Fruit fly (Drosophila melanogaster) whole organism, embryonic: ENCODE measurements around the gene CG6652.
A peak's percentile ranks its signal among the peaks of the same experiment; 100 is the strongest.

ENCODE experiments used
- CG10209 ChIP-seq: fragments of 200-800 bp; sonication (Bioruptor generic); optimal IDR thresholded peaks from 3 replicates; lab custom pipeline; 2017; ENCODE audit warnings: missing biosample characterization, mild to moderate bottlenecking, missing genetic modification characterization, missing genetic modification reagents
- CG10431 ChIP-seq: fragments of 200-800 bp; sonication (Bioruptor generic); optimal IDR thresholded peaks from 3 replicates; lab custom pipeline; 2018; ENCODE audit warnings: missing biosample characterization, mild to moderate bottlenecking, missing genetic modification characterization
- CG10654 ChIP-seq: fragments of 200-800 bp; sonication (Bioruptor generic); optimal IDR thresholded peaks from 2 replicates; lab custom pipeline; 2016; ENCODE audit warnings: missing biosample characterization, missing genetic modification characterization
- CG11695 ChIP-seq: fragments of 200-800 bp; sonication (Bioruptor generic); IDR thresholded peaks from 3 replicates; pipeline ENCODE4 v1.3.6; 2022; ENCODE audit warnings: missing biosample characterization, missing genetic modification characterization
- CG12659 ChIP-seq: fragments of 200-800 bp; sonication (Bioruptor generic); optimal IDR thresholded peaks from 3 replicates; lab custom pipeline; 2017; ENCODE audit warnings: mild to moderate bottlenecking, missing biosample characterization, missing genetic modification reagents, missing genetic modification characterization
- CG13287 ChIP-seq: fragments of 200-800 bp; sonication (Bioruptor generic); IDR thresholded peaks from 2 replicates; pipeline ENCODE4 v1.3.6; 2022; ENCODE audit warnings: missing biosample characterization, missing genetic modification characterization; ENCODE audit not compliant: partially characterized antibody
- CG13424 ChIP-seq: fragments of 200-800 bp; sonication (Bioruptor generic); optimal IDR thresholded peaks from 2 replicates; lab custom pipeline; 2019; ENCODE audit warnings: missing biosample characterization, mild to moderate bottlenecking, missing genetic modification characterization, moderate library complexity
- CG14014 ChIP-seq: fragments of 200-800 bp; sonication (Bioruptor generic); IDR thresholded peaks from 2 replicates; pipeline ENCODE4 v1.3.6; 2022; ENCODE audit warnings: missing biosample characterization, missing genetic modification characterization
- CG14965 ChIP-seq: fragments of 200-800 bp; sonication (Bioruptor generic); optimal IDR thresholded peaks from 2 replicates; lab custom pipeline; 2016; ENCODE audit warnings: missing biosample characterization, missing genetic modification characterization, borderline replicate concordance
- CG2116 ChIP-seq: fragments of 200-800 bp; sonication (Bioruptor generic); optimal IDR thresholded peaks from 3 replicates; lab custom pipeline; 2018; ENCODE audit warnings: missing biosample characterization, mild to moderate bottlenecking, missing genetic modification characterization
- CG3065 ChIP-seq: fragments of 200-800 bp; sonication (Bioruptor generic); optimal IDR thresholded peaks from 2 replicates; lab custom pipeline; 2016; ENCODE audit warnings: missing biosample characterization, missing genetic modification characterization
- CG31388 ChIP-seq: fragments of 200-800 bp; sonication (Bioruptor generic); optimal IDR thresholded peaks from 2 replicates; lab custom pipeline; 2016; ENCODE audit warnings: missing biosample characterization, missing genetic modification characterization
- CG33213 ChIP-seq: fragments of 200-800 bp; sonication (Bioruptor generic); optimal IDR thresholded peaks from 3 replicates; lab custom pipeline; 2016; ENCODE audit warnings: missing biosample characterization, missing genetic modification characterization
- CG3838 ChIP-seq: fragments of 200-800 bp; sonication (Bioruptor generic); optimal IDR thresholded peaks from 3 replicates; lab custom pipeline; 2016; ENCODE audit warnings: missing biosample characterization, missing genetic modification characterization
- CG6254 ChIP-seq: fragments of 200-800 bp; sonication (Bioruptor generic); optimal IDR thresholded peaks from 3 replicates; lab custom pipeline; 2017; ENCODE audit warnings: mild to moderate bottlenecking, missing biosample characterization, missing genetic modification reagents, missing genetic modification characterization
- CG6765 ChIP-seq: fragments of 200-800 bp; sonication (Bioruptor generic); optimal IDR thresholded peaks from 3 replicates; lab custom pipeline; 2017; ENCODE audit warnings: missing biosample characterization, mild to moderate bottlenecking, missing genetic modification characterization
- CG6791 ChIP-seq: fragments of 200-800 bp; sonication (Bioruptor generic); IDR thresholded peaks from 3 replicates; pipeline ENCODE4 v1.3.6; 2022; ENCODE audit warnings: missing biosample characterization, missing genetic modification characterization; ENCODE audit not compliant: partially characterized antibody
- CG8478 ChIP-seq: fragments of >200 bp; optimal IDR thresholded peaks from 2 replicates; lab custom pipeline; 2018
- CG9437 ChIP-seq: fragments of 200-800 bp; sonication (Bioruptor generic); optimal IDR thresholded peaks from 2 replicates; lab custom pipeline; 2018; ENCODE audit warnings: missing biosample characterization, mild to moderate bottlenecking, missing genetic modification characterization
- CG9609 ChIP-seq: fragments of 200-800 bp; sonication (Bioruptor generic); optimal IDR thresholded peaks from 3 replicates; lab custom pipeline; 2016; ENCODE audit warnings: missing biosample characterization, missing genetic modification characterization
- D19B ChIP-seq: fragments of 200-800 bp; sonication (Bioruptor generic); optimal IDR thresholded peaks from 2 replicates; lab custom pipeline; 2017; ENCODE audit warnings: missing biosample characterization, mild to moderate bottlenecking, missing genetic modification characterization
- Doc2 ChIP-seq: fragments of 200-800 bp; sonication (Bioruptor generic); IDR thresholded peaks from 2 replicates; pipeline ENCODE4 v1.3.6; 2022; ENCODE audit warnings: missing biosample characterization, missing genetic modification characterization
- ERR ChIP-seq: fragments of 200-800 bp; sonication (Bioruptor generic); optimal IDR thresholded peaks from 2 replicates; lab custom pipeline; 2016; ENCODE audit warnings: missing biosample characterization, missing genetic modification characterization
- Fer3 ChIP-seq: fragments of 200-800 bp; sonication (Bioruptor generic); optimal IDR thresholded peaks from 2 replicates; lab custom pipeline; 2018; ENCODE audit warnings: missing biosample characterization, mild to moderate bottlenecking, missing genetic modification characterization, moderate library complexity
- H2.0 ChIP-seq: fragments of 200-800 bp; sonication (Bioruptor generic); IDR thresholded peaks from 2 replicates; pipeline ENCODE4 v1.3.6; 2022; ENCODE audit warnings: missing biosample characterization, missing genetic modification characterization
- Hmr ChIP-seq: fragments of 200-800 bp; sonication (Bioruptor generic); optimal IDR thresholded peaks from 3 replicates; lab custom pipeline; 2017; ENCODE audit warnings: mild to moderate bottlenecking, missing biosample characterization, missing genetic modification reagents, missing genetic modification characterization
- Kr ChIP-seq: fragments of 200-800 bp; sonication (Bioruptor generic); optimal IDR thresholded peaks from 2 replicates; lab custom pipeline; 2017; ENCODE audit warnings: missing biosample characterization, mild to moderate bottlenecking, missing genetic modification characterization
- Max ChIP-seq: fragments of 200-800 bp; sonication (Bioruptor generic); optimal IDR thresholded peaks from 2 replicates; lab custom pipeline; 2016; ENCODE audit warnings: missing biosample characterization, mild to moderate bottlenecking, missing genetic modification characterization
- Med ChIP-seq: fragments of 200-800 bp; sonication (Bioruptor generic); peaks from one replicate; lab custom pipeline; 2016; ENCODE audit warnings: missing biosample characterization, missing genetic modification characterization, mild to moderate bottlenecking, inconsistent platforms, moderate library complexity
- Nf-YA ChIP-seq: fragments of 200-800 bp; sonication (Bioruptor generic); IDR thresholded peaks from 2 replicates; pipeline ENCODE4 v1.3.6; 2022; ENCODE audit warnings: missing biosample characterization, missing genetic modification characterization
- Opbp ChIP-seq: fragments of 200-800 bp; sonication (Bioruptor generic); IDR thresholded peaks from 3 replicates; pipeline ENCODE4 v1.3.6; 2022; ENCODE audit warnings: missing biosample characterization, missing genetic modification characterization; ENCODE audit not compliant: partially characterized antibody
- Optix ChIP-seq: fragments of 200-800 bp; sonication (Bioruptor generic); IDR thresholded peaks from 3 replicates; pipeline ENCODE4 v1.3.6; 2022; ENCODE audit warnings: missing biosample characterization, missing genetic modification characterization
- Scr ChIP-seq: fragments of 200-800 bp; sonication (Bioruptor generic); IDR thresholded peaks from 2 replicates; pipeline ENCODE4 v1.3.6; 2022; ENCODE audit warnings: missing biosample characterization, missing genetic modification characterization; ENCODE audit not compliant: partially characterized antibody
- abd-A ChIP-seq: fragments of 200-800 bp; sonication (Bioruptor generic); optimal IDR thresholded peaks from 3 replicates; lab custom pipeline; 2019; ENCODE audit warnings: missing biosample characterization, mild to moderate bottlenecking, missing genetic modification characterization, moderate library complexity
- ato ChIP-seq: fragments of 200-800 bp; sonication (Bioruptor generic); IDR thresholded peaks from 2 replicates; pipeline ENCODE4 v1.3.6; 2022; ENCODE audit warnings: missing biosample characterization, missing genetic modification characterization; ENCODE audit not compliant: partially characterized antibody
- br ChIP-seq: fragments of >200 bp; optimal IDR thresholded peaks from 2 replicates; lab custom pipeline; 2017
- croc ChIP-seq: fragments of 200-800 bp; sonication (Bioruptor generic); conservative IDR thresholded peaks from 3 replicates; pipeline ENCODE4 v1.3.6; 2022; ENCODE audit warnings: missing biosample characterization, missing genetic modification characterization
- dpn ChIP-seq, 2 experiments: fragments of 200-800 bp; sonication (Bioruptor generic); optimal IDR thresholded peaks; 3 replicates each; lab custom pipeline; 2016; ENCODE audit warnings: missing biosample characterization in 2 of 2, missing genetic modification characterization in 2 of 2
- gcm ChIP-seq: fragments of 200-800 bp; sonication (Bioruptor generic); optimal IDR thresholded peaks from 2 replicates; lab custom pipeline; 2019; ENCODE audit warnings: missing biosample characterization, mild to moderate bottlenecking, missing genetic modification characterization, moderate library complexity
- gt ChIP-seq: fragments of 200-800 bp; sonication (Bioruptor generic); IDR thresholded peaks from 2 replicates; pipeline ENCODE4 v1.3.6; 2022; ENCODE audit warnings: missing biosample characterization, missing genetic modification characterization
- kni ChIP-seq: fragments of 200-800 bp; sonication (Bioruptor generic); optimal IDR thresholded peaks from 3 replicates; lab custom pipeline; 2017; ENCODE audit warnings: mild to moderate bottlenecking, missing biosample characterization, missing genetic modification reagents, missing genetic modification characterization
- lilli ChIP-seq: fragments of 200-800 bp; sonication (Bioruptor generic); optimal IDR thresholded peaks from 3 replicates; lab custom pipeline; 2016; ENCODE audit warnings: missing biosample characterization, missing genetic modification characterization
- mld ChIP-seq: fragments of 200-800 bp; sonication (Bioruptor generic); IDR thresholded peaks from 3 replicates; pipeline ENCODE4 v1.3.6; 2022; ENCODE audit warnings: missing biosample characterization, missing genetic modification characterization; ENCODE audit not compliant: partially characterized antibody
- p53 ChIP-seq: fragments of 200-800 bp; sonication (Bioruptor generic); optimal IDR thresholded peaks from 2 replicates; lab custom pipeline; 2016; ENCODE audit warnings: missing biosample characterization, missing genetic modification characterization
- pan ChIP-seq, 4 experiments: fragments of >200 bp in 3 of 4; fragments of 200-800 bp in 1 of 4; sonication (Bioruptor generic) in 1 of 4; optimal IDR thresholded peaks in 3 of 4; IDR thresholded peaks in 1 of 4; 2 replicates each; pipeline versions ENCODE4 v1.3.6 to Lab custom; 2017 to 2022; ENCODE audit warnings: missing biosample characterization in 2 of 4, missing genetic modification characterization in 2 of 4, mixed read lengths in 1 of 4
- pzg ChIP-seq: fragments of 200-800 bp; sonication (Bioruptor generic); optimal IDR thresholded peaks from 3 replicates; lab custom pipeline; 2018; ENCODE audit warnings: missing biosample characterization, mild to moderate bottlenecking, missing genetic modification characterization, moderate library complexity
- row ChIP-seq: fragments of 200-800 bp; sonication (Bioruptor generic); IDR thresholded peaks from 3 replicates; pipeline ENCODE4 v1.3.6; 2022; ENCODE audit warnings: missing biosample characterization, missing genetic modification characterization
- sens-2 ChIP-seq: fragments of 200-800 bp; sonication (Bioruptor generic); IDR thresholded peaks from 2 replicates; pipeline ENCODE4 v1.3.6; 2022; ENCODE audit warnings: missing biosample characterization, missing genetic modification characterization
- sna ChIP-seq: fragments of 200-800 bp; sonication (Bioruptor generic); IDR thresholded peaks from 2 replicates; pipeline ENCODE4 v1.3.6; 2022; ENCODE audit warnings: missing biosample characterization, missing genetic modification characterization; ENCODE audit not compliant: partially characterized antibody
- trem ChIP-seq: fragments of 200-800 bp; optimal IDR thresholded peaks from 3 replicates; lab custom pipeline; 2019; ENCODE audit warnings: missing biosample characterization, mild to moderate bottlenecking, missing genetic modification characterization, moderate library complexity
- zen ChIP-seq: fragments of 200-800 bp; sonication (Bioruptor generic); optimal IDR thresholded peaks from 3 replicates; lab custom pipeline; 2018; ENCODE audit warnings: missing biosample characterization, mild to moderate bottlenecking, missing genetic modification characterization, moderate library complexity

CG6652 gene

DNA sequence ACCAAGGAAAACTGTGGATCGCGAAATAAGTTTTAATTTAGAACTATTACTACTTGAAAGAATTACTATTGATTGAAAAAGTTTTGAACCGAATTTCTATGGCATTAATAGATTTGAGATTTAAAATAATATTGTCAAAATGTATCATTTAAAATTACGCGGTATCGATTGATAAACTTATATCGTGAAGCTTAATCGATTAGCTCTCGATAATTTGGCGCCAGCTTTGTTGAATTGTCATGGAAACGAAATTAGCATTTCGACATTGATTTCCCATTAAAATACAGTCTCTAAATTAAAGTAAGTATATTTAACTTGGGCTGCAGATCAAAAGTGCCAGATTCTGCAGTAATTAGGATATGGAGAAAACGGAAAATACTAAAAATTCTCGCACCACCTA, 4.7 kb upstream of the CG6652 start, which contains the start of gene CG7730 (continued):
- TF ChIP-seq CG6791 (GFP tag; lab: Robert Waterston, UW) (peak; percentile 75), CG9609 (GFP tag; lab: Kevin White, UChicago) (no peak), CG31388 (GFP tag; lab: Kevin White, UChicago) (no peak), CG8478 (no peak), ERR (GFP tag; lab: Kevin White, UChicago) (no peak), br (lab: Kevin White, UChicago) (no peak), H2.0 (GFP tag; lab: Robert Waterston, UW) (no peak), Scr (GFP tag; lab: Robert Waterston, UW) (peak; percentile 60), CG10209 (GFP tag; lab: Kevin White, UChicago) (no peak), Doc2 (no peak), CG6765 (GFP tag; lab: Kevin White, UChicago) (no peak), Nf-YA (no peak), Fer3 (tag; lab: Kevin White, UChicago) (no peak), CG14014 (GFP tag; lab: Robert Waterston, UW) (no peak), Med (GFP tag; lab: Kevin White, UChicago) (no peak), abd-A (tag; lab: Kevin White, UChicago) (no peak), D19B (GFP tag; lab: Kevin White, UChicago) (no peak), CG13287 (GFP tag; lab: Robert Waterston, UW) (peak; percentile 76), CG10654 (GFP tag; lab: Kevin White, UChicago) (no peak), pzg (GFP tag; lab: Kevin White, UChicago) (peak; percentile 2), trem (tag; lab: Kevin White, UChicago) (no peak), sna (GFP tag; lab: Robert Waterston, UW) (0 out of 2 replicates have a peak, but pooled peaks have one; percentile 50), CG9437 (GFP tag; lab: Kevin White, UChicago) (no peak), CG6254 (GFP tag; lab: Kevin White, UChicago) (no peak), gcm (no peak), zen (tag; lab: Kevin White, UChicago) (no peak), kni (no peak), pan (optimal IDR thresholded peaks at IDR 0.05; lab: Kevin White, UChicago) (no peak), pan (GFP tag; optimal IDR thresholded peaks at IDR 0.05 in 1 of 2, IDR thresholded peaks at IDR 0.05 in 1 of 2) (no peak), dpn (GFP tag; optimal IDR thresholded peaks at IDR 0.05; lab: Kevin White, UChicago) (no peak), gt (GFP tag; lab: Robert Waterston, UW) (no peak), mld (GFP tag; lab: Robert Waterston, UW) (peak; percentile 64; the same call in 2 of the 3 replicates), CG13424 (tag; lab: Kevin White, UChicago) (no peak), Kr (GFP tag; lab: Kevin White, UChicago) (no peak), lilli (GFP tag; lab: Kevin White, UChicago) (no peak), Optix (GFP tag; lab: Robert Waterston, UW) (no peak), CG33213 (no peak), CG14965 (GFP tag; lab: Kevin White, UChicago) (no peak), CG10431 (GFP tag; lab: Kevin White, UChicago) (no peak), Hmr (GFP tag; lab: Kevin White, UChicago) (no peak), CG12659 (no peak), croc (no peak), CG2116 (GFP tag; lab: Kevin White, UChicago) (peak; percentile 29), sens-2 (no peak), ato (GFP tag; lab: Robert Waterston, UW) (peak; percentile 16; the same call in 1 of the 2 replicates), row (GFP tag; lab: Robert Waterston, UW) (no peak), p53 (GFP tag; lab: Kevin White, UChicago) (no peak), CG11695 (no peak), Max (GFP tag; lab: Kevin White, UChicago) (no peak), CG3838 (GFP tag; lab: Kevin White, UChicago) (no peak), CG3065 (GFP tag; lab: Kevin White, UChicago) (no peak), Opbp (peak; percentile 63; the same call in 2 of the 3 replicates)
